Worm (Caenorhabditis elegans) whole organism, L2 larva: Measurements from ENCODE around the gene pgph-3.

Experiments
- C34F6.9 ChIP-seq: fragments of 150-350 bp; optimal IDR thresholded peaks from 2 replicates; lab custom pipeline; 2014; ENCODE audit warnings: missing biosample characterization, missing genetic modification characterization
- F13H6.1 ChIP-seq: sonication (generic microtip); optimal IDR thresholded peaks from 2 replicates; lab custom pipeline; 2016; ENCODE audit warnings: missing genetic modification characterization, missing compliant biosample characterization
- R02D3.7 ChIP-seq: fragments of 150-350 bp; optimal IDR thresholded peaks from 2 replicates; lab custom pipeline; 2014; ENCODE audit warnings: missing biosample characterization, missing genetic modification characterization
- Y55F3AM.14 ChIP-seq: fragments of 200-800 bp; sonication (Bioruptor generic); optimal IDR thresholded peaks from 2 replicates; lab custom pipeline; 2018; ENCODE audit warnings: mild to moderate bottlenecking, missing genetic modification characterization, missing compliant biosample characterization
- ZK546.5 ChIP-seq: sonication (generic microtip); optimal IDR thresholded peaks from 2 replicates; lab custom pipeline; 2017; ENCODE audit warnings: missing biosample characterization, missing genetic modification characterization
- alr-1 ChIP-seq: fragments of 150-350 bp; optimal IDR thresholded peaks from 2 replicates; lab custom pipeline; 2014; ENCODE audit warnings: missing biosample characterization, missing genetic modification characterization
- aly-2 ChIP-seq: fragments of 150-350 bp; optimal IDR thresholded peaks from 2 replicates; lab custom pipeline; 2014; ENCODE audit warnings: missing biosample characterization, missing genetic modification characterization
- ama-1 ChIP-seq: fragments of 150-350 bp; optimal IDR thresholded peaks from 2 replicates; lab custom pipeline; 2018; ENCODE audit warnings: inconsistent platforms
- blmp-1 ChIP-seq: sonication (generic microtip); optimal IDR thresholded peaks from 2 replicates; lab custom pipeline; 2017; ENCODE audit warnings: missing genetic modification characterization, mild to moderate bottlenecking, missing compliant biosample characterization, antibody characterized with exemption, moderate library complexity; ENCODE audit not compliant: insufficient read depth
- ceh-82 ChIP-seq: fragments of 150-350 bp; optimal IDR thresholded peaks from 2 replicates; lab custom pipeline; 2014; ENCODE audit warnings: missing biosample characterization, missing genetic modification characterization
- crh-2 ChIP-seq: sonication (generic microtip); optimal IDR thresholded peaks from 2 replicates; lab custom pipeline; 2017; ENCODE audit warnings: missing biosample characterization, missing genetic modification characterization
- dmd-4 ChIP-seq: sonication (generic microtip); optimal IDR thresholded peaks from 2 replicates; lab custom pipeline; 2017; ENCODE audit warnings: missing biosample characterization, missing genetic modification characterization
- egl-27 ChIP-seq: sonication (generic microtip); optimal IDR thresholded peaks from 3 replicates; lab custom pipeline; 2017; ENCODE audit warnings: missing biosample characterization, missing genetic modification reagents, missing genetic modification characterization
- elt-1 ChIP-seq: fragments of 150-350 bp; optimal IDR thresholded peaks from 2 replicates; lab custom pipeline; 2014; ENCODE audit warnings: missing biosample characterization, missing genetic modification characterization
- elt-3 ChIP-seq: sonication (generic microtip); optimal IDR thresholded peaks from 2 replicates; lab custom pipeline; 2017; ENCODE audit warnings: missing biosample characterization, missing genetic modification characterization
- fos-1 ChIP-seq: fragments of 150-350 bp; optimal IDR thresholded peaks from 2 replicates; lab custom pipeline; 2014; ENCODE audit warnings: missing biosample characterization, missing genetic modification characterization
- gmeb-1 ChIP-seq: fragments of 150-350 bp; optimal IDR thresholded peaks from 2 replicates; lab custom pipeline; 2014; ENCODE audit warnings: missing biosample characterization, missing genetic modification characterization
- lin-11 ChIP-seq: fragments of 150-350 bp; sonication (generic microtip); optimal IDR thresholded peaks from 2 replicates; lab custom pipeline; 2014; ENCODE audit warnings: missing biosample characterization, missing genetic modification characterization, inconsistent platforms, mixed read lengths
- lin-13 ChIP-seq: fragments of 150-350 bp; optimal IDR thresholded peaks from 2 replicates; lab custom pipeline; 2014; ENCODE audit warnings: missing biosample characterization, missing genetic modification reagents, missing genetic modification characterization
- lin-39 ChIP-seq: fragments of 150-350 bp; optimal IDR thresholded peaks from 2 replicates; lab custom pipeline; 2014; ENCODE audit warnings: missing biosample characterization, missing genetic modification reagents, missing genetic modification characterization
- lsy-2 ChIP-seq, 2 experiments: fragments of 150-350 bp in 1 of 2; sonication (generic microtip) in 1 of 2; optimal IDR thresholded peaks; 2 replicates each; lab custom pipeline; 2014 to 2017; ENCODE audit warnings: missing biosample characterization in 2 of 2, missing genetic modification characterization in 2 of 2
- mab-5 ChIP-seq: fragments of 150-350 bp; optimal IDR thresholded peaks from 2 replicates; lab custom pipeline; 2014; ENCODE audit warnings: missing biosample characterization, missing genetic modification characterization
- mbf-1 ChIP-seq: sonication (generic microtip); optimal IDR thresholded peaks from 2 replicates; lab custom pipeline; 2017; ENCODE audit warnings: missing biosample characterization, missing genetic modification characterization
- mdl-1 ChIP-seq, 2 experiments: fragments of 150-350 bp in 1 of 2; sonication (generic microtip) in 1 of 2; optimal IDR thresholded peaks; 2 replicates each; lab custom pipeline; 2017; ENCODE audit warnings: missing biosample characterization in 2 of 2, missing genetic modification characterization in 2 of 2
- nhr-10 ChIP-seq: sonication (generic microtip); optimal IDR thresholded peaks from 2 replicates; lab custom pipeline; 2017; ENCODE audit warnings: missing biosample characterization, missing genetic modification characterization
- nhr-11 ChIP-seq: fragments of 150-350 bp; optimal IDR thresholded peaks from 2 replicates; lab custom pipeline; 2014; ENCODE audit warnings: missing biosample characterization, missing genetic modification characterization
- nhr-12 ChIP-seq: fragments of 150-350 bp; optimal IDR thresholded peaks from 2 replicates; lab custom pipeline; 2014; ENCODE audit warnings: missing biosample characterization, missing genetic modification characterization
- nhr-129 ChIP-seq: fragments of 150-350 bp; optimal IDR thresholded peaks from 2 replicates; lab custom pipeline; 2014; ENCODE audit warnings: missing biosample characterization, missing genetic modification characterization
- nhr-21 ChIP-seq: fragments of 150-350 bp; optimal IDR thresholded peaks from 2 replicates; lab custom pipeline; 2014; ENCODE audit warnings: missing biosample characterization, missing genetic modification characterization
- nhr-237 ChIP-seq: fragments of 150-350 bp; optimal IDR thresholded peaks from 2 replicates; lab custom pipeline; 2014; ENCODE audit warnings: missing biosample characterization, missing genetic modification characterization
- nhr-25 ChIP-seq: fragments of 150-350 bp; sonication (generic microtip); optimal IDR thresholded peaks from 3 replicates; lab custom pipeline; 2014; ENCODE audit warnings: missing biosample characterization, missing genetic modification characterization
- nhr-6 ChIP-seq: fragments of 150-350 bp; optimal IDR thresholded peaks from 2 replicates; lab custom pipeline; 2014; ENCODE audit warnings: missing biosample characterization, missing genetic modification characterization
- nhr-77 ChIP-seq: fragments of 150-350 bp; optimal IDR thresholded peaks from 2 replicates; lab custom pipeline; 2014; ENCODE audit warnings: missing biosample characterization, missing genetic modification characterization
- peb-1 ChIP-seq: fragments of 150-350 bp; optimal IDR thresholded peaks from 2 replicates; lab custom pipeline; 2014; ENCODE audit warnings: missing biosample characterization, missing genetic modification characterization
- sem-4 ChIP-seq: fragments of 150-350 bp; optimal IDR thresholded peaks from 2 replicates; lab custom pipeline; 2014; ENCODE audit warnings: missing biosample characterization, missing genetic modification reagents, missing genetic modification characterization
- skn-1 ChIP-seq: sonication (generic microtip); optimal IDR thresholded peaks from 2 replicates; lab custom pipeline; 2017; ENCODE audit warnings: missing biosample characterization, missing genetic modification characterization
- sma-3 ChIP-seq: sonication (generic microtip); optimal IDR thresholded peaks from 2 replicates; lab custom pipeline; 2016; ENCODE audit warnings: missing genetic modification reagents, missing genetic modification characterization, missing compliant biosample characterization
- sma-9 ChIP-seq, 2 experiments: fragments of 150-350 bp in 1 of 2; sonication (generic microtip) in 1 of 2; optimal IDR thresholded peaks; 2 replicates each; lab custom pipeline; 2014 to 2016; ENCODE audit warnings: missing genetic modification characterization in 2 of 2, mild to moderate bottlenecking in 1 of 2, missing biosample characterization in 1 of 2, missing compliant biosample characterization in 1 of 2, missing genetic modification reagents in 1 of 2, moderate library complexity in 1 of 2
- snpc-4 ChIP-seq: fragments of 150-350 bp; optimal IDR thresholded peaks from 2 replicates; lab custom pipeline; 2014; ENCODE audit warnings: missing biosample characterization, missing genetic modification characterization
- unc-39 ChIP-seq: fragments of 150-350 bp; optimal IDR thresholded peaks from 2 replicates; lab custom pipeline; 2014; ENCODE audit warnings: missing biosample characterization, missing genetic modification characterization
- unc-55 ChIP-seq: fragments of 150-350 bp; sonication (generic microtip); optimal IDR thresholded peaks from 3 replicates; lab custom pipeline; 2014; ENCODE audit warnings: missing biosample characterization, missing genetic modification reagents, missing genetic modification characterization
- unc-62 ChIP-seq: fragments of 150-350 bp; optimal IDR thresholded peaks from 2 replicates; lab custom pipeline; 2014; ENCODE audit warnings: missing biosample characterization, missing genetic modification reagents, missing genetic modification characterization
- zag-1 ChIP-seq: fragments of 150-350 bp; optimal IDR thresholded peaks from 2 replicates; lab custom pipeline; 2014; ENCODE audit warnings: missing biosample characterization, missing genetic modification characterization
- ztf-1 ChIP-seq: fragments of 200-800 bp; sonication (Bioruptor generic); conservative IDR thresholded peaks from 2 replicates; pipeline ENCODE4 v1.3.6; 2022; ENCODE audit warnings: missing genetic modification characterization, missing compliant biosample characterization
- ztf-11 ChIP-seq: sonication (generic microtip); optimal IDR thresholded peaks from 2 replicates; lab custom pipeline; 2017; ENCODE audit warnings: missing biosample characterization, missing genetic modification characterization
- ztf-4 ChIP-seq: fragments of 150-350 bp; optimal IDR thresholded peaks from 2 replicates; lab custom pipeline; 2014; ENCODE audit warnings: missing biosample characterization, missing genetic modification characterization

The pgph-3 gene

ce11 chrV:5769999-5770398 is 6.4 kb upstream of the pgph-3 start:
- no peak for TF ChIP-seq sma-9 (GFP tag; optimal IDR thresholded peaks at IDR 0.05; lab: Kevin White, UChicago)
- no peak for TF ChIP-seq sma-9 (tag; optimal IDR thresholded peaks at IDR 0.05; lab: Kevin White, UChicago)
- no peak for TF ChIP-seq snpc-4 (tag; lab: Kevin White, UChicago)
- TF ChIP-seq mab-5 (tag; lab: Kevin White, UChicago): no peak
- TF ChIP-seq nhr-11 (tag; lab: Kevin White, UChicago): no peak
- no peak for TF ChIP-seq fos-1 (tag; lab: Kevin White, UChicago)
- TF ChIP-seq unc-62 (GFP tag; lab: Kevin White, UChicago): no peak
- no peak for TF ChIP-seq nhr-77 (tag; lab: Kevin White, UChicago)
- TF ChIP-seq dmd-4: no peak
- TF ChIP-seq ztf-1 (GFP tag; lab: Robert Waterston, UW): no peak
- TF ChIP-seq unc-55 (GFP tag; lab: Kevin White, UChicago): no peak
- TF ChIP-seq Y55F3AM.14 (GFP tag; lab: Kevin White, UChicago): no peak
- no peak for TF ChIP-seq nhr-25 (tag; lab: Kevin White, UChicago)
- no peak for TF ChIP-seq lin-39
- TF ChIP-seq skn-1: no peak
- TF ChIP-seq aly-2 (tag; lab: Kevin White, UChicago): no peak
- TF ChIP-seq F13H6.1: no peak
- TF ChIP-seq elt-3 (tag; lab: Kevin White, UChicago): no peak
- TF ChIP-seq lin-13 (GFP tag; lab: Kevin White, UChicago): no peak
- TF ChIP-seq, all 48 proteins: peak for 0

ce11 chrV:5769500-5769899 is 5.9 kb upstream of the pgph-3 start:
- TF ChIP-seq ceh-82 (tag; lab: Kevin White, UChicago): no peak
- no peak for TF ChIP-seq lin-11 (tag; lab: Kevin White, UChicago)
- peak; percentile 20 for TF ChIP-seq crh-2 (tag; lab: Kevin White, UChicago)
- peak; percentile 54 for TF ChIP-seq sma-9 (GFP tag; optimal IDR thresholded peaks at IDR 0.05; lab: Kevin White, UChicago)
- TF ChIP-seq sma-9 (tag; optimal IDR thresholded peaks at IDR 0.05; lab: Kevin White, UChicago): no peak
- TF ChIP-seq ama-1 (lab: Kevin White, UChicago): no peak
- peak; percentile 41 for TF ChIP-seq fos-1 (tag; lab: Kevin White, UChicago)
- TF ChIP-seq, all 48 proteins: peak for 3

- TF ChIP-seq mbf-1: no peak
- TF ChIP-seq lin-39: no peak
- no peak for TF ChIP-seq ztf-4 (tag; lab: Kevin White, UChicago)
- TF ChIP-seq sem-4 (tag; lab: Kevin White, UChicago): peak; percentile 17
- no peak for TF ChIP-seq unc-55 (GFP tag; lab: Kevin White, UChicago)
- peak; percentile 63 for TF ChIP-seq crh-2 (tag; lab: Kevin White, UChicago)
- no peak for TF ChIP-seq snpc-4 (tag; lab: Kevin White, UChicago)
- TF ChIP-seq egl-27 (tag; lab: Kevin White, UChicago): peak; percentile 78
- no peak for TF ChIP-seq nhr-77 (tag; lab: Kevin White, UChicago)
- peak; percentile 49 for TF ChIP-seq nhr-25 (tag; lab: Kevin White, UChicago)
- TF ChIP-seq mdl-1 (tag; optimal IDR thresholded peaks at IDR 0.05; lab: Kevin White, UChicago): peak; percentile 77 to 78
- TF ChIP-seq nhr-6 (tag; lab: Kevin White, UChicago): no peak
- TF ChIP-seq ama-1 (lab: Kevin White, UChicago): no peak
- TF ChIP-seq blmp-1: peak; percentile 81
- no peak for TF ChIP-seq elt-1
- peak; percentile 19 for TF ChIP-seq mab-5 (tag; lab: Kevin White, UChicago)
- no peak for TF ChIP-seq skn-1
- no peak for TF ChIP-seq nhr-11 (tag; lab: Kevin White, UChicago)
- TF ChIP-seq nhr-237 (tag; lab: Kevin White, UChicago): no peak
- no peak for TF ChIP-seq C34F6.9
- no peak for TF ChIP-seq dmd-4
- TF ChIP-seq zag-1 (tag; lab: Kevin White, UChicago): no peak
- no peak for TF ChIP-seq nhr-10 (tag; lab: Kevin White, UChicago)
- TF ChIP-seq nhr-12 (tag; lab: Kevin White, UChicago): no peak
- TF ChIP-seq nhr-129 (tag; lab: Kevin White, UChicago): peak; percentile 62
- TF ChIP-seq sma-9 (GFP tag; optimal IDR thresholded peaks at IDR 0.05; lab: Kevin White, UChicago): peak; percentile 92
- TF ChIP-seq sma-9 (tag; optimal IDR thresholded peaks at IDR 0.05; lab: Kevin White, UChicago): peak; percentile 10
- TF ChIP-seq lsy-2 (tag; optimal IDR thresholded peaks at IDR 0.05; lab: Kevin White, UChicago): peak in 1 of 2 experiments; percentile 19
- TF ChIP-seq unc-62 (GFP tag; lab: Kevin White, UChicago): no peak
- TF ChIP-seq sma-3 (GFP tag; lab: Kevin White, UChicago): peak; percentile 94
- TF ChIP-seq unc-39 (tag; lab: Kevin White, UChicago): no peak
- no peak for TF ChIP-seq elt-3 (tag; lab: Kevin White, UChicago)
- TF ChIP-seq ZK546.5 (tag; lab: Kevin White, UChicago): no peak
- TF ChIP-seq lin-13 (GFP tag; lab: Kevin White, UChicago): no peak
- peak; percentile 57 for TF ChIP-seq gmeb-1 (tag; lab: Kevin White, UChicago)
- no peak for TF ChIP-seq ztf-1 (GFP tag; lab: Robert Waterston, UW)
- TF ChIP-seq peb-1: no peak
- TF ChIP-seq R02D3.7: no peak
- no peak for TF ChIP-seq ztf-11 (tag; lab: Kevin White, UChicago)
- TF ChIP-seq fos-1 (tag; lab: Kevin White, UChicago): peak; percentile 39
- TF ChIP-seq ceh-82 (tag; lab: Kevin White, UChicago): no peak
- TF ChIP-seq F13H6.1: peak; percentile 90
- TF ChIP-seq nhr-21 (tag; lab: Kevin White, UChicago): peak; percentile 94
- no peak for TF ChIP-seq aly-2 (tag; lab: Kevin White, UChicago)
- peak; percentile 39 for TF ChIP-seq Y55F3AM.14 (GFP tag; lab: Kevin White, UChicago)
- no peak for TF ChIP-seq alr-1 (tag; lab: Kevin White, UChicago)
Measured at ce11 chrV:5768292-5768695, 4.6 kb upstream of the pgph-3 start.
